Fruit fly (Drosophila melanogaster) whole organism, adult: ENCODE results near the gene CG3515.

Source experiments
- CG7045 ChIP-seq: fragments of 200-800 bp; sonication (Bioruptor generic); optimal IDR thresholded peaks from 2 replicates; lab custom pipeline; 2017; ENCODE audit warnings: missing biosample characterization, mild to moderate bottlenecking, missing genetic modification characterization
- CG7101 ChIP-seq: fragments of 200-800 bp; sonication (Bioruptor generic); optimal IDR thresholded peaks from 2 replicates; lab custom pipeline; 2018; ENCODE audit warnings: missing biosample characterization, mild to moderate bottlenecking, missing genetic modification characterization, moderate library complexity
- Crg-1 ChIP-seq: fragments of 200-800 bp; sonication (Bioruptor generic); optimal IDR thresholded peaks from 2 replicates; lab custom pipeline; 2016; ENCODE audit warnings: missing biosample characterization, missing genetic modification characterization
- Hr96 ChIP-seq: fragments of 200-800 bp; sonication (Bioruptor generic); optimal IDR thresholded peaks from 2 replicates; lab custom pipeline; 2016; ENCODE audit warnings: missing biosample characterization, missing genetic modification characterization
- bab1 ChIP-seq: fragments of 200-800 bp; sonication (Bioruptor generic); optimal IDR thresholded peaks from 3 replicates; lab custom pipeline; 2019; ENCODE audit warnings: missing biosample characterization, mild to moderate bottlenecking, missing genetic modification characterization, moderate library complexity
- cnc ChIP-seq, 2 experiments: fragments of >200 bp; optimal IDR thresholded peaks; 2 replicates each; lab custom pipeline; 2017

dm6 chr2L:2591569-2591968 lies 38.9 kb upstream of the CG3515 start, which contains the start of gene CG15394:
- no peak for TF ChIP-seq Hr96 (GFP tag; lab: Kevin White, UChicago)
- TF ChIP-seq bab1, result no peak
- TF ChIP-seq cnc (optimal IDR thresholded peaks at IDR 0.05; lab: Kevin White, UChicago), result no peak
- no peak for TF ChIP-seq Crg-1 (GFP tag; lab: Kevin White, UChicago)
- no peak for TF ChIP-seq CG7045
- TF ChIP-seq CG7101 (tag; lab: Kevin White, UChicago), result no peak
